Worm (Caenorhabditis elegans) whole organism, late embryonic: ENCODE results near the gene arrd-16.
A peak's percentile ranks its signal among the peaks of the same experiment; 100 is the strongest.

Source experiments
- C08G9.2 ChIP-seq: sonication (generic microtip); optimal IDR thresholded peaks from 2 replicates; lab custom pipeline; 2016; ENCODE audit warnings: mild to moderate bottlenecking, missing genetic modification characterization, moderate library complexity, missing compliant biosample characterization
- F13H6.1 ChIP-seq: sonication (generic microtip); optimal IDR thresholded peaks from 2 replicates; lab custom pipeline; 2016; ENCODE audit warnings: missing genetic modification characterization, missing compliant biosample characterization
- K02D7.2 ChIP-seq: sonication (generic microtip); optimal IDR thresholded peaks from 2 replicates; lab custom pipeline; 2017; ENCODE audit warnings: mild to moderate bottlenecking, missing genetic modification characterization, missing compliant biosample characterization
- T23F11.4 ChIP-seq: fragments of 200-800 bp; sonication (Bioruptor generic); optimal IDR thresholded peaks from 2 replicates; lab custom pipeline; 2018; ENCODE audit warnings: mild to moderate bottlenecking, missing genetic modification characterization, missing compliant biosample characterization
- ahr-1 ChIP-seq: sonication (generic microtip); optimal IDR thresholded peaks from 2 replicates; lab custom pipeline; 2016; ENCODE audit warnings: missing genetic modification characterization, missing compliant biosample characterization
- ama-1 ChIP-seq: fragments of 150-350 bp; optimal IDR thresholded peaks from 2 replicates; lab custom pipeline; 2014
- ceh-14 ChIP-seq: sonication (generic microtip); optimal IDR thresholded peaks from 2 replicates; lab custom pipeline; 2016; ENCODE audit warnings: missing genotype, missing genetic modification characterization, missing compliant biosample characterization
- ceh-19 ChIP-seq: fragments of 200-800 bp; sonication (Bioruptor generic); optimal IDR thresholded peaks from 2 replicates; lab custom pipeline; 2018; ENCODE audit warnings: mild to moderate bottlenecking, missing genetic modification characterization, missing compliant biosample characterization
- ceh-24 ChIP-seq: sonication (generic microtip); optimal IDR thresholded peaks from 2 replicates; lab custom pipeline; 2016; ENCODE audit warnings: mild to moderate bottlenecking, missing genetic modification characterization, missing compliant biosample characterization
- ceh-30 ChIP-seq: fragments of 150-350 bp; optimal IDR thresholded peaks from 2 replicates; lab custom pipeline; 2014; ENCODE audit warnings: missing biosample characterization, missing genetic modification characterization
- ceh-6 ChIP-seq: fragments of 200-800 bp; sonication (Bioruptor generic); optimal IDR thresholded peaks from 2 replicates; lab custom pipeline; 2018; ENCODE audit warnings: mild to moderate bottlenecking, missing genetic modification characterization, missing compliant biosample characterization
- elt-4 ChIP-seq: sonication (generic microtip); optimal IDR thresholded peaks from 2 replicates; lab custom pipeline; 2016; ENCODE audit warnings: missing genetic modification characterization, missing compliant biosample characterization
- ets-4 ChIP-seq: sonication (generic microtip); optimal IDR thresholded peaks from 2 replicates; lab custom pipeline; 2016; ENCODE audit warnings: missing genetic modification characterization, missing compliant biosample characterization
- fax-1 ChIP-seq: sonication (generic microtip); optimal IDR thresholded peaks from 2 replicates; lab custom pipeline; 2016; ENCODE audit warnings: missing genotype, missing genetic modification characterization, missing compliant biosample characterization
- fkh-10 ChIP-seq: fragments of 150-350 bp; optimal IDR thresholded peaks from 2 replicates; lab custom pipeline; 2014; ENCODE audit warnings: missing biosample characterization, missing genetic modification reagents, missing genetic modification characterization
- fkh-6 ChIP-seq: sonication (generic microtip); optimal IDR thresholded peaks from 2 replicates; lab custom pipeline; 2016; ENCODE audit warnings: missing genetic modification characterization, missing compliant biosample characterization
- gmeb-2 ChIP-seq: sonication (generic microtip); optimal IDR thresholded peaks from 2 replicates; lab custom pipeline; 2016; ENCODE audit warnings: missing genetic modification characterization, inconsistent platforms, missing compliant biosample characterization
- hlh-15 ChIP-seq: sonication (generic microtip); optimal IDR thresholded peaks from 2 replicates; lab custom pipeline; 2016; ENCODE audit warnings: missing genetic modification characterization, missing compliant biosample characterization
- hlh-6 ChIP-seq: sonication (generic microtip); optimal IDR thresholded peaks from 2 replicates; lab custom pipeline; 2016; ENCODE audit warnings: missing genotype, missing genetic modification characterization, missing compliant biosample characterization
- hlh-8 ChIP-seq: sonication (generic microtip); optimal IDR thresholded peaks from 2 replicates; lab custom pipeline; 2016; ENCODE audit warnings: missing genotype, missing genetic modification characterization, missing compliant biosample characterization
- lim-6 ChIP-seq: sonication (generic microtip); optimal IDR thresholded peaks from 2 replicates; lab custom pipeline; 2016; ENCODE audit warnings: missing genetic modification characterization, missing compliant biosample characterization
- lin-11 ChIP-seq: fragments of 200-800 bp; sonication (Bioruptor generic); optimal IDR thresholded peaks from 2 replicates; lab custom pipeline; 2018; ENCODE audit warnings: mild to moderate bottlenecking, missing genetic modification characterization, missing compliant biosample characterization
- nfya-1 ChIP-seq: sonication (generic microtip); optimal IDR thresholded peaks from 2 replicates; lab custom pipeline; 2017; ENCODE audit warnings: missing genetic modification characterization, mild to moderate bottlenecking, missing compliant biosample characterization, antibody characterized with exemption, moderate library complexity
- nhr-232 ChIP-seq: sonication (generic microtip); optimal IDR thresholded peaks from 2 replicates; lab custom pipeline; 2016; ENCODE audit warnings: missing genetic modification characterization, missing compliant biosample characterization
- odd-2 ChIP-seq: sonication (generic microtip); optimal IDR thresholded peaks from 2 replicates; lab custom pipeline; 2017; ENCODE audit warnings: antibody characterized with exemption, mild to moderate bottlenecking, missing genetic modification characterization, missing compliant biosample characterization
- pag-3 ChIP-seq: sonication (generic microtip); optimal IDR thresholded peaks from 2 replicates; lab custom pipeline; 2016; ENCODE audit warnings: missing compliant biosample characterization, missing genetic modification characterization, borderline replicate concordance
- pat-9 ChIP-seq: fragments of 200-800 bp; sonication (Bioruptor generic); optimal IDR thresholded peaks from 2 replicates; lab custom pipeline; 2018; ENCODE audit warnings: mild to moderate bottlenecking, missing genetic modification characterization, moderate library complexity, missing compliant biosample characterization
- pax-1 ChIP-seq: fragments of 150-350 bp; optimal IDR thresholded peaks from 2 replicates; lab custom pipeline; 2014; ENCODE audit warnings: missing biosample characterization, missing genetic modification characterization
- pha-2 ChIP-seq: sonication (generic microtip); optimal IDR thresholded peaks from 2 replicates; lab custom pipeline; 2017; ENCODE audit warnings: mild to moderate bottlenecking, missing genetic modification characterization, missing compliant biosample characterization
- pha-4 ChIP-seq: fragments of 150-350 bp; optimal IDR thresholded peaks from 2 replicates; lab custom pipeline; 2018; ENCODE audit warnings: missing biosample characterization, missing genetic modification reagents, missing genetic modification characterization
- ref-2 ChIP-seq: sonication (generic microtip); optimal IDR thresholded peaks from 2 replicates; lab custom pipeline; 2016; ENCODE audit warnings: missing genetic modification characterization, missing compliant biosample characterization
- sox-2 ChIP-seq: fragments of 200-800 bp; sonication (Bioruptor generic); IDR thresholded peaks from 2 replicates; pipeline ENCODE4 v1.3.6; 2022; ENCODE audit warnings: missing genetic modification reagents, missing genetic modification characterization, missing compliant biosample characterization
- sox-4 ChIP-seq: sonication (generic microtip); optimal IDR thresholded peaks from 2 replicates; lab custom pipeline; 2017; ENCODE audit warnings: mild to moderate bottlenecking, missing genetic modification characterization, inconsistent platforms, missing compliant biosample characterization
- syd-9 ChIP-seq: sonication (generic microtip); optimal IDR thresholded peaks from 2 replicates; lab custom pipeline; 2016; ENCODE audit warnings: mild to moderate bottlenecking, missing genetic modification characterization, moderate library complexity, missing compliant biosample characterization
- tbx-2 ChIP-seq: sonication (generic microtip); optimal IDR thresholded peaks from 2 replicates; lab custom pipeline; 2016; ENCODE audit warnings: missing genetic modification characterization, missing compliant biosample characterization
- unc-3 ChIP-seq, 2 experiments: fragments of 200-800 bp in 1 of 2; sonication (Bioruptor generic) in 1 of 2; sonication (generic microtip) in 1 of 2; conservative IDR thresholded peaks in 1 of 2; optimal IDR thresholded peaks in 1 of 2; 2 replicates each; pipeline versions ENCODE4 v1.3.6 to Lab custom; 2016 to 2022; ENCODE audit warnings: missing compliant biosample characterization in 2 of 2, missing genetic modification characterization in 2 of 2, missing genetic modification reagents in 1 of 2
- unc-42 ChIP-seq: sonication (generic microtip); optimal IDR thresholded peaks from 2 replicates; lab custom pipeline; 2016; ENCODE audit warnings: missing genotype, missing genetic modification characterization, missing compliant biosample characterization
- unc-55 ChIP-seq: sonication (generic microtip); optimal IDR thresholded peaks from 2 replicates; lab custom pipeline; 2017; ENCODE audit warnings: missing biosample characterization, missing genetic modification reagents, missing genetic modification characterization
- unc-86 ChIP-seq: sonication (generic microtip); optimal IDR thresholded peaks from 2 replicates; lab custom pipeline; 2016; ENCODE audit warnings: missing genetic modification characterization, missing compliant biosample characterization
- zip-5 ChIP-seq: sonication (generic microtip); optimal IDR thresholded peaks from 2 replicates; lab custom pipeline; 2016; ENCODE audit warnings: missing genetic modification characterization, missing compliant biosample characterization
- ztf-16 ChIP-seq: sonication (generic microtip); optimal IDR thresholded peaks from 2 replicates; lab custom pipeline; 2017; ENCODE audit warnings: missing genetic modification characterization, missing compliant biosample characterization

arrd-16 gene

ce11 chrIII:12495594-12496096 is 11.1 kb downstream of the arrd-16 start, which contains the start of the genes Y111B2A.1 and Y111B2A.2:
Gene Y111B2A.1 (minus strand): TSS chrIII:12495644.
Gene Y111B2A.2 (plus strand): TSS chrIII:12496086.
- TF ChIP-seq C08G9.2 = no peak
- no peak for TF ChIP-seq fax-1 (tag; lab: Kevin White, UChicago)
- no peak for TF ChIP-seq nhr-232 (tag; lab: Kevin White, UChicago)
- TF ChIP-seq unc-42 (tag; lab: Kevin White, UChicago) = no peak
- no peak for TF ChIP-seq K02D7.2
- no peak for TF ChIP-seq pat-9
- TF ChIP-seq sox-2 = no peak
- TF ChIP-seq ceh-14 = no peak
- TF ChIP-seq ama-1 (lab: Kevin White, UChicago) = no peak

ce11 chrIII:12496449-12496848 is 11.9 kb downstream of the arrd-16 start, which contains the start of gene herd-1:
Gene herd-1 (plus strand): TSS chrIII:12496538.
- TF ChIP-seq ceh-19 (GFP tag; lab: Kevin White, UChicago) (no peak), F13H6.1 (no peak), fax-1 (tag; lab: Kevin White, UChicago) (no peak), unc-55 (no peak), pax-1 (tag; lab: Kevin White, UChicago) (no peak), syd-9 (tag; lab: Kevin White, UChicago) (no peak), pha-2 (no peak), lim-6 (no peak), ceh-24 (tag; lab: Kevin White, UChicago) (no peak), zip-5 (tag; lab: Kevin White, UChicago) (no peak), pag-3 (tag; lab: Kevin White, UChicago) (no peak)

- TF ChIP-seq ref-2 (tag; lab: Kevin White, UChicago) (no peak), odd-2 (tag; lab: Kevin White, UChicago) (no peak), ets-4 (tag; lab: Kevin White, UChicago) (no peak), unc-3 (GFP tag; conservative IDR thresholded peaks at IDR 0.05; lab: Robert Waterston, UW) (no peak), unc-3 (tag; optimal IDR thresholded peaks at IDR 0.05; lab: Kevin White, UChicago) (no peak), ztf-16 (no peak), pha-4 (no peak), ceh-6 (no peak), nfya-1 (tag; lab: Kevin White, UChicago) (no peak), T23F11.4 (GFP tag; lab: Kevin White, UChicago) (no peak), ahr-1 (tag; lab: Kevin White, UChicago) (no peak), lim-6 (no peak), lin-11 (tag; lab: Kevin White, UChicago) (no peak), ceh-14 (no peak), gmeb-2 (tag; lab: Kevin White, UChicago) (no peak), ceh-30 (tag; lab: Kevin White, UChicago) (no peak), unc-86 (no peak), elt-4 (tag; lab: Kevin White, UChicago) (no peak), tbx-2 (no peak), sox-4 (tag; lab: Kevin White, UChicago) (no peak), hlh-15 (tag; lab: Kevin White, UChicago) (no peak)
- TF ChIP-seq, all 69 proteins: peak for 0
Observed at ce11 chrIII:12499245-12499644, 14.7 kb downstream of the arrd-16 start, which contains the start of gene sql-1. Gene sql-1 (plus strand): TSS chrIII:12499557.

- TF ChIP-seq ets-4 (tag; lab: Kevin White, UChicago) (no peak), hlh-8 (tag; lab: Kevin White, UChicago) (no peak), hlh-6 (tag; lab: Kevin White, UChicago) (no peak), ama-1 (lab: Kevin White, UChicago) (no peak), nfya-1 (tag; lab: Kevin White, UChicago) (peak; percentile 70), fkh-10 (GFP tag; lab: Kevin White, UChicago) (no peak), fkh-6 (no peak), ceh-14 (no peak)
Observed at ce11 chrIII:12510505-12510904, 26.0 kb downstream of the arrd-16 start.
